Fruit fly (Drosophila melanogaster) whole organism, adult: Measurements from ENCODE around the gene Acbp1.

Source experiments
- CG11617 ChIP-seq: fragments of 200-800 bp; sonication (Bioruptor generic); optimal IDR thresholded peaks from 2 replicates; lab custom pipeline; 2017; ENCODE audit warnings: mild to moderate bottlenecking, missing biosample characterization, missing genetic modification reagents, missing genetic modification characterization
- CG7045 ChIP-seq: fragments of 200-800 bp; sonication (Bioruptor generic); optimal IDR thresholded peaks from 2 replicates; lab custom pipeline; 2017; ENCODE audit warnings: missing biosample characterization, mild to moderate bottlenecking, missing genetic modification characterization
- bab1 ChIP-seq: fragments of 200-800 bp; sonication (Bioruptor generic); optimal IDR thresholded peaks from 3 replicates; lab custom pipeline; 2019; ENCODE audit warnings: missing biosample characterization, mild to moderate bottlenecking, missing genetic modification characterization, moderate library complexity
- cic ChIP-seq: fragments of 200-800 bp; sonication (Bioruptor generic); optimal IDR thresholded peaks from 2 replicates; lab custom pipeline; 2017; ENCODE audit warnings: missing biosample characterization, mild to moderate bottlenecking, missing genetic modification characterization, moderate library complexity
- ovo ChIP-seq: fragments of 200-800 bp; sonication (Bioruptor generic); optimal IDR thresholded peaks from 2 replicates; lab custom pipeline; 2016; ENCODE audit warnings: missing biosample characterization, missing genetic modification characterization

DNA sequence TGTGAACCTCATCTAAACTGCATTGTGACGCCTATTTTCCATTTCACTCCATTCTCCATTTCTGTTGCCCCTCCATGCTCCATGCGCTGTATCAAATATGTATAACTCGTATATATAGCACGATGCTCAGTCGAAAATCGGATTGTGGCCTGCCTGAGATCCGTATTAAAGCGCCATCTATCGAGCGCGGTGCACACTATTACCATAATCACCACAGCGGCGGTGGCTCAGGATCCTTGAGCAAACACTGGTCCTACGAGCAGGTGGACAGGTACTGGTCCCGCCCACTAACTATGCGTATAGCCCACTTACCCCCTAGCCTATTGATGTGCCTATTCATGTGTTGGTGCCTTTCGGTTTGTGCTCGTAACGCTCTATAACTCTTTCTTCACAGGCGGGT lies 22.8 kb upstream of the Acbp1 start:
- TF ChIP-seq cic: no peak
- no peak for TF ChIP-seq CG11617
- no peak for TF ChIP-seq bab1 (GFP tag; lab: Kevin White, UChicago)
- TF ChIP-seq ovo: no peak
- no peak for TF ChIP-seq CG7045 (GFP tag; lab: Kevin White, UChicago)
